Fruit fly (Drosophila melanogaster): ENCODE measurements around the gene Npc2c.

- TF ChIP-seq EcR (GFP tag; optimal IDR thresholded peaks at IDR 0.05) (no peak), psq (optimal IDR thresholded peaks at IDR 0.05) (no peak), CG8478 (optimal IDR thresholded peaks at IDR 0.05) (no peak), pan (optimal IDR thresholded peaks at IDR 0.05) (no peak), usp (GFP tag; optimal IDR thresholded peaks at IDR 0.05) (no peak), Dll (optimal IDR thresholded peaks at IDR 0.05) (no peak)
Measured at dm6 chr3R:10086683-10087082, 26.6 kb downstream of the Npc2c start.
